Worm (Caenorhabditis elegans) whole organism, L2 larva: Measurements from ENCODE around the gene F10C1.1.

Experiments
- C34F6.9 ChIP-seq: fragments of 150-350 bp; optimal IDR thresholded peaks from 2 replicates; lab custom pipeline; 2014; ENCODE audit warnings: missing biosample characterization, missing genetic modification characterization
- F13H6.1 ChIP-seq: sonication (generic microtip); optimal IDR thresholded peaks from 2 replicates; lab custom pipeline; 2016; ENCODE audit warnings: missing genetic modification characterization, missing compliant biosample characterization
- R02D3.7 ChIP-seq: fragments of 150-350 bp; optimal IDR thresholded peaks from 2 replicates; lab custom pipeline; 2014; ENCODE audit warnings: missing biosample characterization, missing genetic modification characterization
- Y55F3AM.14 ChIP-seq: fragments of 200-800 bp; sonication (Bioruptor generic); optimal IDR thresholded peaks from 2 replicates; lab custom pipeline; 2018; ENCODE audit warnings: mild to moderate bottlenecking, missing genetic modification characterization, missing compliant biosample characterization
- ZK546.5 ChIP-seq: sonication (generic microtip); optimal IDR thresholded peaks from 2 replicates; lab custom pipeline; 2017; ENCODE audit warnings: missing biosample characterization, missing genetic modification characterization
- alr-1 ChIP-seq: fragments of 150-350 bp; optimal IDR thresholded peaks from 2 replicates; lab custom pipeline; 2014; ENCODE audit warnings: missing biosample characterization, missing genetic modification characterization
- aly-2 ChIP-seq: fragments of 150-350 bp; optimal IDR thresholded peaks from 2 replicates; lab custom pipeline; 2014; ENCODE audit warnings: missing biosample characterization, missing genetic modification characterization
- ama-1 ChIP-seq: fragments of 150-350 bp; optimal IDR thresholded peaks from 2 replicates; lab custom pipeline; 2018; ENCODE audit warnings: inconsistent platforms
- blmp-1 ChIP-seq: sonication (generic microtip); optimal IDR thresholded peaks from 2 replicates; lab custom pipeline; 2017; ENCODE audit warnings: missing genetic modification characterization, mild to moderate bottlenecking, missing compliant biosample characterization, antibody characterized with exemption, moderate library complexity; ENCODE audit not compliant: insufficient read depth
- ceh-16 ChIP-seq: fragments of 150-350 bp; optimal IDR thresholded peaks from 2 replicates; lab custom pipeline; 2014; ENCODE audit warnings: missing biosample characterization, missing genetic modification characterization
- crh-2 ChIP-seq: sonication (generic microtip); optimal IDR thresholded peaks from 2 replicates; lab custom pipeline; 2017; ENCODE audit warnings: missing biosample characterization, missing genetic modification characterization
- dmd-4 ChIP-seq: sonication (generic microtip); optimal IDR thresholded peaks from 2 replicates; lab custom pipeline; 2017; ENCODE audit warnings: missing biosample characterization, missing genetic modification characterization
- egl-27 ChIP-seq: sonication (generic microtip); optimal IDR thresholded peaks from 3 replicates; lab custom pipeline; 2017; ENCODE audit warnings: missing biosample characterization, missing genetic modification reagents, missing genetic modification characterization
- elt-1 ChIP-seq: fragments of 150-350 bp; optimal IDR thresholded peaks from 2 replicates; lab custom pipeline; 2014; ENCODE audit warnings: missing biosample characterization, missing genetic modification characterization
- elt-3 ChIP-seq: sonication (generic microtip); optimal IDR thresholded peaks from 2 replicates; lab custom pipeline; 2017; ENCODE audit warnings: missing biosample characterization, missing genetic modification characterization
- fos-1 ChIP-seq: fragments of 150-350 bp; optimal IDR thresholded peaks from 2 replicates; lab custom pipeline; 2014; ENCODE audit warnings: missing biosample characterization, missing genetic modification characterization
- gmeb-1 ChIP-seq: fragments of 150-350 bp; optimal IDR thresholded peaks from 2 replicates; lab custom pipeline; 2014; ENCODE audit warnings: missing biosample characterization, missing genetic modification characterization
- lin-11 ChIP-seq: fragments of 150-350 bp; sonication (generic microtip); optimal IDR thresholded peaks from 2 replicates; lab custom pipeline; 2014; ENCODE audit warnings: missing biosample characterization, missing genetic modification characterization, inconsistent platforms, mixed read lengths
- lin-13 ChIP-seq: fragments of 150-350 bp; optimal IDR thresholded peaks from 2 replicates; lab custom pipeline; 2014; ENCODE audit warnings: missing biosample characterization, missing genetic modification reagents, missing genetic modification characterization
- lin-39 ChIP-seq: fragments of 150-350 bp; optimal IDR thresholded peaks from 2 replicates; lab custom pipeline; 2014; ENCODE audit warnings: missing biosample characterization, missing genetic modification reagents, missing genetic modification characterization
- lsy-2 ChIP-seq, 2 experiments: fragments of 150-350 bp in 1 of 2; sonication (generic microtip) in 1 of 2; optimal IDR thresholded peaks; 2 replicates each; lab custom pipeline; 2014 to 2017; ENCODE audit warnings: missing biosample characterization in 2 of 2, missing genetic modification characterization in 2 of 2
- mbf-1 ChIP-seq: sonication (generic microtip); optimal IDR thresholded peaks from 2 replicates; lab custom pipeline; 2017; ENCODE audit warnings: missing biosample characterization, missing genetic modification characterization
- mdl-1 ChIP-seq, 2 experiments: fragments of 150-350 bp in 1 of 2; sonication (generic microtip) in 1 of 2; optimal IDR thresholded peaks; 2 replicates each; lab custom pipeline; 2017; ENCODE audit warnings: missing biosample characterization in 2 of 2, missing genetic modification characterization in 2 of 2
- nhr-10 ChIP-seq: sonication (generic microtip); optimal IDR thresholded peaks from 2 replicates; lab custom pipeline; 2017; ENCODE audit warnings: missing biosample characterization, missing genetic modification characterization
- nhr-11 ChIP-seq: fragments of 150-350 bp; optimal IDR thresholded peaks from 2 replicates; lab custom pipeline; 2014; ENCODE audit warnings: missing biosample characterization, missing genetic modification characterization
- nhr-129 ChIP-seq: fragments of 150-350 bp; optimal IDR thresholded peaks from 2 replicates; lab custom pipeline; 2014; ENCODE audit warnings: missing biosample characterization, missing genetic modification characterization
- nhr-21 ChIP-seq: fragments of 150-350 bp; optimal IDR thresholded peaks from 2 replicates; lab custom pipeline; 2014; ENCODE audit warnings: missing biosample characterization, missing genetic modification characterization
- nhr-23 ChIP-seq: fragments of 150-350 bp; optimal IDR thresholded peaks from 2 replicates; lab custom pipeline; 2014; ENCODE audit warnings: missing biosample characterization, missing genetic modification reagents, missing genetic modification characterization
- nhr-237 ChIP-seq: fragments of 150-350 bp; optimal IDR thresholded peaks from 2 replicates; lab custom pipeline; 2014; ENCODE audit warnings: missing biosample characterization, missing genetic modification characterization
- nhr-25 ChIP-seq: fragments of 150-350 bp; sonication (generic microtip); optimal IDR thresholded peaks from 3 replicates; lab custom pipeline; 2014; ENCODE audit warnings: missing biosample characterization, missing genetic modification characterization
- nhr-6 ChIP-seq: fragments of 150-350 bp; optimal IDR thresholded peaks from 2 replicates; lab custom pipeline; 2014; ENCODE audit warnings: missing biosample characterization, missing genetic modification characterization
- nhr-77 ChIP-seq: fragments of 150-350 bp; optimal IDR thresholded peaks from 2 replicates; lab custom pipeline; 2014; ENCODE audit warnings: missing biosample characterization, missing genetic modification characterization
- peb-1 ChIP-seq: fragments of 150-350 bp; optimal IDR thresholded peaks from 2 replicates; lab custom pipeline; 2014; ENCODE audit warnings: missing biosample characterization, missing genetic modification characterization
- sem-4 ChIP-seq: fragments of 150-350 bp; optimal IDR thresholded peaks from 2 replicates; lab custom pipeline; 2014; ENCODE audit warnings: missing biosample characterization, missing genetic modification reagents, missing genetic modification characterization
- sma-3 ChIP-seq: sonication (generic microtip); optimal IDR thresholded peaks from 2 replicates; lab custom pipeline; 2016; ENCODE audit warnings: missing genetic modification reagents, missing genetic modification characterization, missing compliant biosample characterization
- sma-9 ChIP-seq, 2 experiments: fragments of 150-350 bp in 1 of 2; sonication (generic microtip) in 1 of 2; optimal IDR thresholded peaks; 2 replicates each; lab custom pipeline; 2014 to 2016; ENCODE audit warnings: missing genetic modification characterization in 2 of 2, mild to moderate bottlenecking in 1 of 2, missing biosample characterization in 1 of 2, missing compliant biosample characterization in 1 of 2, missing genetic modification reagents in 1 of 2, moderate library complexity in 1 of 2
- snpc-4 ChIP-seq: fragments of 150-350 bp; optimal IDR thresholded peaks from 2 replicates; lab custom pipeline; 2014; ENCODE audit warnings: missing biosample characterization, missing genetic modification characterization
- unc-39 ChIP-seq: fragments of 150-350 bp; optimal IDR thresholded peaks from 2 replicates; lab custom pipeline; 2014; ENCODE audit warnings: missing biosample characterization, missing genetic modification characterization
- unc-55 ChIP-seq: fragments of 150-350 bp; sonication (generic microtip); optimal IDR thresholded peaks from 3 replicates; lab custom pipeline; 2014; ENCODE audit warnings: missing biosample characterization, missing genetic modification reagents, missing genetic modification characterization
- zag-1 ChIP-seq: fragments of 150-350 bp; optimal IDR thresholded peaks from 2 replicates; lab custom pipeline; 2014; ENCODE audit warnings: missing biosample characterization, missing genetic modification characterization
- ztf-1 ChIP-seq: fragments of 200-800 bp; sonication (Bioruptor generic); conservative IDR thresholded peaks from 2 replicates; pipeline ENCODE4 v1.3.6; 2022; ENCODE audit warnings: missing genetic modification characterization, missing compliant biosample characterization
- ztf-11 ChIP-seq: sonication (generic microtip); optimal IDR thresholded peaks from 2 replicates; lab custom pipeline; 2017; ENCODE audit warnings: missing biosample characterization, missing genetic modification characterization
- ztf-4 ChIP-seq: fragments of 150-350 bp; optimal IDR thresholded peaks from 2 replicates; lab custom pipeline; 2014; ENCODE audit warnings: missing biosample characterization, missing genetic modification characterization

F10C1.1 gene

ce11 chrII:5777372-5777771, 3.3 kb downstream of the F10C1.1 start:
- TF ChIP-seq nhr-11, result no peak
- TF ChIP-seq ama-1 (lab: Kevin White, UChicago), result no peak
- no peak for TF ChIP-seq alr-1 (tag; lab: Kevin White, UChicago)

- TF ChIP-seq crh-2 (tag; lab: Kevin White, UChicago) (no peak), nhr-10 (no peak), nhr-21 (no peak), snpc-4 (tag; lab: Kevin White, UChicago) (no peak), peb-1 (tag; lab: Kevin White, UChicago) (no peak), elt-3 (no peak), ztf-11 (no peak), sma-9 (GFP tag; optimal IDR thresholded peaks at IDR 0.05; lab: Kevin White, UChicago) (peak; percentile 31), sma-9 (tag; optimal IDR thresholded peaks at IDR 0.05; lab: Kevin White, UChicago) (no peak), ama-1 (lab: Kevin White, UChicago) (no peak), C34F6.9 (tag; lab: Kevin White, UChicago) (peak; percentile 57), F13H6.1 (tag; lab: Kevin White, UChicago) (peak; percentile 48), nhr-129 (tag; lab: Kevin White, UChicago) (peak; percentile 56), aly-2 (tag; lab: Kevin White, UChicago) (no peak), zag-1 (tag; lab: Kevin White, UChicago) (peak; percentile 74), nhr-77 (tag; lab: Kevin White, UChicago) (no peak), ceh-16 (no peak), ZK546.5 (tag; lab: Kevin White, UChicago) (no peak), lsy-2 (tag; optimal IDR thresholded peaks at IDR 0.05; lab: Kevin White, UChicago) (peak in 1 of 2 experiments; percentile 50), mdl-1 (tag; optimal IDR thresholded peaks at IDR 0.05; lab: Kevin White, UChicago) (no peak), mbf-1 (no peak), blmp-1 (tag; lab: Kevin White, UChicago) (no peak), lin-39 (tag; lab: Kevin White, UChicago) (no peak), ztf-1 (GFP tag; lab: Robert Waterston, UW) (no peak), elt-1 (tag; lab: Kevin White, UChicago) (no peak), ztf-4 (tag; lab: Kevin White, UChicago) (no peak), sma-3 (GFP tag; lab: Kevin White, UChicago) (no peak), unc-55 (GFP tag; lab: Kevin White, UChicago) (peak; percentile 60), egl-27 (tag; lab: Kevin White, UChicago) (no peak), nhr-23 (no peak), nhr-237 (no peak), dmd-4 (tag; lab: Kevin White, UChicago) (no peak), fos-1 (tag; lab: Kevin White, UChicago) (peak; percentile 1), unc-39 (no peak)
- TF ChIP-seq, all 48 proteins: peak for 8
These were observed 5.8 kb downstream of the F10C1.1 start for ce11 chrII:5779866-5780265.

- TF ChIP-seq ztf-4 (tag; lab: Kevin White, UChicago) (no peak), unc-55 (GFP tag; lab: Kevin White, UChicago) (peak; percentile 10), lin-11 (tag; lab: Kevin White, UChicago) (peak; percentile 48), blmp-1 (tag; lab: Kevin White, UChicago) (no peak), nhr-25 (tag; lab: Kevin White, UChicago) (no peak), C34F6.9 (tag; lab: Kevin White, UChicago) (peak; percentile 21), nhr-129 (tag; lab: Kevin White, UChicago) (peak; percentile 59), alr-1 (tag; lab: Kevin White, UChicago) (no peak), sem-4 (tag; lab: Kevin White, UChicago) (peak; percentile 26), nhr-77 (tag; lab: Kevin White, UChicago) (no peak), lsy-2 (tag; optimal IDR thresholded peaks at IDR 0.05; lab: Kevin White, UChicago) (peak; percentile 28 to 50), ceh-16 (no peak), sma-9 (GFP tag; optimal IDR thresholded peaks at IDR 0.05; lab: Kevin White, UChicago) (peak; percentile 62), sma-9 (tag; optimal IDR thresholded peaks at IDR 0.05; lab: Kevin White, UChicago) (no peak), gmeb-1 (tag; lab: Kevin White, UChicago) (no peak), lin-13 (GFP tag; lab: Kevin White, UChicago) (peak; percentile 70), peb-1 (tag; lab: Kevin White, UChicago) (no peak), crh-2 (tag; lab: Kevin White, UChicago) (peak; percentile 63), unc-39 (no peak), fos-1 (tag; lab: Kevin White, UChicago) (peak; percentile 29), F13H6.1 (tag; lab: Kevin White, UChicago) (peak; percentile 68), ztf-1 (GFP tag; lab: Robert Waterston, UW) (no peak), elt-3 (no peak), R02D3.7 (tag; lab: Kevin White, UChicago) (no peak), nhr-6 (tag; lab: Kevin White, UChicago) (no peak), ZK546.5 (tag; lab: Kevin White, UChicago) (no peak), Y55F3AM.14 (GFP tag; lab: Kevin White, UChicago) (peak; percentile 70), sma-3 (GFP tag; lab: Kevin White, UChicago) (peak; percentile 63), nhr-11 (no peak), ama-1 (lab: Kevin White, UChicago) (no peak), nhr-21 (peak; percentile 65), dmd-4 (tag; lab: Kevin White, UChicago) (no peak), mdl-1 (tag; optimal IDR thresholded peaks at IDR 0.05; lab: Kevin White, UChicago) (no peak)
- TF ChIP-seq, all 48 proteins: peak for 14
These were observed 8.2 kb downstream of the F10C1.1 start, which contains the start of gene K05F1.6 for ce11 chrII:5781935-5782921. TSS of gene K05F1.6 (plus strand) at chrII:5782520.
